Fruit fly (Drosophila melanogaster): ENCODE measurements around the gene CG15892.

Gene CG15892

dm6 chrX:6308852-6309251 is 14.7 kb upstream of the CG15892 start, which contains the start of gene CG15894:
Gene CG15894 (plus strand): TSS chrX:6309212.
- TF ChIP-seq al (GFP tag; IDR thresholded peaks at IDR 0.05) (no peak), CG2129 (GFP tag; IDR thresholded peaks at IDR 0.05; ENCODE audit: partially characterized antibody) (no peak), vvl (GFP tag; IDR thresholded peaks at IDR 0.05) (no peak), CG8290 (GFP tag; optimal IDR thresholded peaks at IDR 0.05) (no peak), CG8290 (tag; optimal IDR thresholded peaks at IDR 0.05) (peak in 1 of 2 experiments; percentile 64), CG15601 (tag; optimal IDR thresholded peaks at IDR 0.05) (no peak), CG17829 (tag; optimal IDR thresholded peaks at IDR 0.05) (no peak), Atf6 (GFP tag; IDR thresholded peaks at IDR 0.05) (no peak), ewg (GFP tag; optimal IDR thresholded peaks at IDR 0.05) (no peak), CG10366 (GFP tag; IDR thresholded peaks at IDR 0.05) (no peak), CG12769 (tag; optimal IDR thresholded peaks at IDR 0.05) (peak; percentile 9), CG34422 (GFP tag; IDR thresholded peaks at IDR 0.05) (no peak), otp (GFP tag; IDR thresholded peaks at IDR 0.05) (no peak), CG9437 (GFP tag; optimal IDR thresholded peaks at IDR 0.05) (no peak), CG8388 (GFP tag; optimal IDR thresholded peaks at IDR 0.05) (peak; percentile 25), ato (GFP tag; IDR thresholded peaks at IDR 0.05; ENCODE audit: partially characterized antibody) (no peak), slp2 (GFP tag; optimal IDR thresholded peaks at IDR 0.05) (no peak), D19A (tag; optimal IDR thresholded peaks at IDR 0.05) (no peak), cwo (GFP tag; optimal IDR thresholded peaks at IDR 0.05) (no peak), ttk (GFP tag; IDR thresholded peaks at IDR 0.05) (no peak), btn (GFP tag; optimal IDR thresholded peaks at IDR 0.05) (no peak), jigr1 (GFP tag; IDR thresholded peaks at IDR 0.05) (no peak), CG10979 (tag; optimal IDR thresholded peaks at IDR 0.05) (no peak), stc (GFP tag; IDR thresholded peaks at IDR 0.05) (no peak), Oli (tag; optimal IDR thresholded peaks at IDR 0.05) (no peak), sim (GFP tag; IDR thresholded peaks at IDR 0.05) (no peak), Opbp (GFP tag; IDR thresholded peaks at IDR 0.05; ENCODE audit: partially characterized antibody) (no peak), tgo (GFP tag; IDR thresholded peaks at IDR 0.05) (no peak), ssp (GFP tag; IDR thresholded peaks at IDR 0.05) (no peak), peb (GFP tag; IDR thresholded peaks at IDR 0.05) (no peak), CG1603 (tag; optimal IDR thresholded peaks at IDR 0.05) (peak; percentile 42), sr (GFP tag; IDR thresholded peaks at IDR 0.05) (no peak), CG32772 (GFP tag; IDR thresholded peaks at IDR 0.05) (no peak), HLH3B (GFP tag; IDR thresholded peaks at IDR 0.05) (no peak), yki (optimal IDR thresholded peaks at IDR 0.05) (no peak), CG12071 (GFP tag; optimal IDR thresholded peaks at IDR 0.05) (peak; percentile 6), CG12155 (GFP tag; optimal IDR thresholded peaks at IDR 0.05) (no peak), CG7357 (GFP tag; IDR thresholded peaks at IDR 0.05) (no peak), CG17912 (GFP tag; optimal IDR thresholded peaks at IDR 0.05) (no peak), Ravus (GFP tag; IDR thresholded peaks at IDR 0.05) (no peak), disco-r (GFP tag; optimal IDR thresholded peaks at IDR 0.05) (no peak), CG7372 (GFP tag; IDR thresholded peaks at IDR 0.05) (no peak), CG8281 (tag; optimal IDR thresholded peaks at IDR 0.05) (no peak), wek (GFP tag; optimal IDR thresholded peaks at IDR 0.05) (no peak), sna (GFP tag; IDR thresholded peaks at IDR 0.05; ENCODE audit: partially characterized antibody) (no peak), CG17802 (tag; optimal IDR thresholded peaks at IDR 0.05) (no peak), CG11696 (GFP tag; IDR thresholded peaks at IDR 0.05) (no peak), CG17385 (GFP tag; optimal IDR thresholded peaks at IDR 0.05) (no peak), CG10321 (GFP tag; IDR thresholded peaks at IDR 0.05) (no peak), Blimp-1 (GFP tag; optimal IDR thresholded peaks at IDR 0.05) (peak; percentile 3), gro (GFP tag; optimal IDR thresholded peaks at IDR 0.05) (no peak), CG13424 (tag; optimal IDR thresholded peaks at IDR 0.05) (no peak), chinmo (GFP tag; IDR thresholded peaks at IDR 0.05; ENCODE audit: partially characterized antibody) (no peak)
